Worm (Caenorhabditis elegans) whole organism, early embryonic: ENCODE measurements around the gene C07A9.5.
"Not testable (repeated sequence)": the region's sequence is repeated elsewhere in the genome, so short reads cannot be mapped to it uniquely, and the experiment has no call there.

Experiments
- B0310.2 ChIP-seq: sonication (generic microtip); optimal IDR thresholded peaks from 2 replicates; lab custom pipeline; 2016; ENCODE audit warnings: mild to moderate bottlenecking, missing genetic modification characterization, missing compliant biosample characterization
- F13C5.2 ChIP-seq: sonication (generic microtip); optimal IDR thresholded peaks from 2 replicates; lab custom pipeline; 2017; ENCODE audit warnings: mild to moderate bottlenecking, missing genetic modification characterization, inconsistent platforms, missing compliant biosample characterization
- aly-1 ChIP-seq: sonication (generic microtip); optimal IDR thresholded peaks from 2 replicates; lab custom pipeline; 2016; ENCODE audit warnings: missing genetic modification characterization, missing compliant biosample characterization
- ama-1 ChIP-seq: fragments of 150-350 bp; optimal IDR thresholded peaks from 2 replicates; lab custom pipeline; 2014
- ceh-13 ChIP-seq: fragments of 200-800 bp; sonication (Bioruptor generic); optimal IDR thresholded peaks from 2 replicates; lab custom pipeline; 2018; ENCODE audit warnings: mild to moderate bottlenecking, missing genetic modification characterization, missing compliant biosample characterization
- ceh-36 ChIP-seq: sonication (generic microtip); optimal IDR thresholded peaks from 2 replicates; lab custom pipeline; 2016; ENCODE audit warnings: missing genetic modification characterization, inconsistent platforms, missing compliant biosample characterization
- ets-7 ChIP-seq: sonication (generic microtip); optimal IDR thresholded peaks from 2 replicates; lab custom pipeline; 2016; ENCODE audit warnings: missing genotype, missing genetic modification characterization, missing compliant biosample characterization
- flt-1 ChIP-seq: fragments of 200-800 bp; sonication (Bioruptor generic); IDR thresholded peaks from 2 replicates; pipeline ENCODE4 v1.3.6; 2022; ENCODE audit warnings: missing genetic modification characterization, missing compliant biosample characterization
- hmbx-1 ChIP-seq: sonication (generic microtip); optimal IDR thresholded peaks from 2 replicates; lab custom pipeline; 2016; ENCODE audit warnings: mild to moderate bottlenecking, missing genetic modification characterization, missing compliant biosample characterization
- hmg-4 ChIP-seq: fragments of 200-800 bp; sonication (Bioruptor generic); optimal IDR thresholded peaks from 2 replicates; lab custom pipeline; 2018; ENCODE audit warnings: mild to moderate bottlenecking, missing genetic modification characterization, missing compliant biosample characterization
- hnd-1 ChIP-seq: sonication (generic microtip); optimal IDR thresholded peaks from 2 replicates; lab custom pipeline; 2016; ENCODE audit warnings: missing genetic modification characterization, missing compliant biosample characterization
- pes-1 ChIP-seq: fragments of 200-800 bp; sonication (Bioruptor generic); IDR thresholded peaks from 2 replicates; pipeline ENCODE4 v1.3.6; 2022; ENCODE audit warnings: missing genetic modification reagents, missing genetic modification characterization, missing compliant biosample characterization
- scrt-1 ChIP-seq: fragments of 200-800 bp; sonication (Bioruptor generic); IDR thresholded peaks from 2 replicates; pipeline ENCODE4 v1.3.6; 2022; ENCODE audit warnings: missing genetic modification characterization, missing compliant biosample characterization
- sea-1 ChIP-seq: fragments of 200-800 bp; sonication (Bioruptor generic); conservative IDR thresholded peaks from 2 replicates; pipeline ENCODE4 v1.3.6; 2022; ENCODE audit warnings: missing genetic modification characterization, missing compliant biosample characterization
- tbx-11 ChIP-seq: fragments of 200-800 bp; sonication (Bioruptor generic); IDR thresholded peaks from 2 replicates; pipeline ENCODE4 v1.3.6; 2022; ENCODE audit warnings: missing genetic modification characterization, missing compliant biosample characterization
- tbx-37 ChIP-seq: fragments of 200-800 bp; sonication (Bioruptor generic); conservative IDR thresholded peaks from 2 replicates; pipeline ENCODE4 v1.3.6; 2022; ENCODE audit warnings: missing genetic modification reagents, missing genetic modification characterization, missing compliant biosample characterization
- tra-4 ChIP-seq: sonication (generic microtip); optimal IDR thresholded peaks from 2 replicates; lab custom pipeline; 2017; ENCODE audit warnings: missing genetic modification characterization, missing compliant biosample characterization

Gene C07A9.5

DNA sequence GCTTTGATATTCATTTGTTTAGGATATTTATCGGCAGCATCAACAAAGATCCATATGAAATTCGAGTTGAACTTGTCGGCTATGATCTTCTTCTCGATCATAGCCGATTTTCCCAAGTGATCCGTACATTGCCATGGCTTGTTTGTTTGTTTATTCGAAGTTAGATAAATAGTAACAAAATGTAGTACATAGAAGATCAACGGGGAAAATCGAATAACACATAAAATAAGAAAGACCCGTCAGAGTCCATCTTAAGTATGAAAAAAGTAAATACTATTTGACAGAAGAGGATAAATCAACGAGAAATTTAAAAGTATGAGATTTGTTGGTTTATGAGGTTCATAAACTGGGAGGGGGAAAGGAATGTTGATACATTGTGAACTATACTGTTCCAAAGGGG, at the start of gene C07A9.5:
Gene C07A9.5 (minus strand): TSS at position 101 of the 400 bp plus-strand sequence.
- TF ChIP-seq ceh-36; tbx-11 (GFP tag; lab: Robert Waterston, UW); hmbx-1: not testable (repeated sequence)

DNA sequence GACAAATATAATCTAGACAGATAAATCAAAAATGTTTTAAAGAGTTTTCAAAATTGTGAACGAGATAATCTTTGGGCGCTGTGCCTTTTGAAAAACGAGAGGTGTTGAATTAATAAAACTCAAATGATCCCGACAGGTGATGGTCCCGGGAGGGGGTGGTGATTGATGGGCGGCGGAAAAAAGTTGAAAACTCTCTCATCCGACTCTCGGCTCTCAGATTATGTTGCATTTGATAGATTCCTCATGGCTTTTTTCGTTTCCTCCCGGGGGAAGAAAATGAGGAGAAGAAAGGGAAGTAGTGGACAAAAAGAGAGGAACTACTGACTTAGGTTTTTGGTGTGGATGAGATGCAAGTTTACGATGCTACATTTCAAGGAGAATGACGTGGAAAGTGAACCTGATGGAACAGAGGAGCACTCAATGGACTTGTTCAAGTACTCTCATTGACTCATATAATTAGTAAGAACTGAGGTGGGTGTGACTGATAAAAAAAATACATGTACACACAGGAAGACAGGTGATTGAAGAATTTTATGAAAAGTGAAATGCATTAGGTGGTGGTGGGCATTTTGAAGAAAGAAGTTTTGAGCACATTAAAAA, 48.8 kb upstream of the C07A9.5 start:
- TF ChIP-seq sea-1 (GFP tag; lab: Robert Waterston, UW) (no peak), tbx-11 (GFP tag; lab: Robert Waterston, UW) (no peak), F13C5.2 (tag; lab: Kevin White, UChicago) (no peak), tbx-37 (GFP tag; lab: Robert Waterston, UW) (no peak), pes-1 (GFP tag; lab: Robert Waterston, UW) (no peak), tra-4 (tag; lab: Kevin White, UChicago) (no peak), scrt-1 (GFP tag; lab: Robert Waterston, UW) (no peak), ets-7 (tag; lab: Kevin White, UChicago) (no peak), ama-1 (lab: Kevin White, UChicago) (no peak), aly-1 (tag; lab: Kevin White, UChicago) (no peak), ceh-36 (no peak), hmbx-1 (no peak), ceh-13 (GFP tag; lab: Kevin White, UChicago) (no peak), B0310.2 (tag; lab: Kevin White, UChicago) (no peak), flt-1 (no peak), hmg-4 (GFP tag; lab: Kevin White, UChicago) (no peak), hnd-1 (tag; lab: Kevin White, UChicago) (no peak)

DNA sequence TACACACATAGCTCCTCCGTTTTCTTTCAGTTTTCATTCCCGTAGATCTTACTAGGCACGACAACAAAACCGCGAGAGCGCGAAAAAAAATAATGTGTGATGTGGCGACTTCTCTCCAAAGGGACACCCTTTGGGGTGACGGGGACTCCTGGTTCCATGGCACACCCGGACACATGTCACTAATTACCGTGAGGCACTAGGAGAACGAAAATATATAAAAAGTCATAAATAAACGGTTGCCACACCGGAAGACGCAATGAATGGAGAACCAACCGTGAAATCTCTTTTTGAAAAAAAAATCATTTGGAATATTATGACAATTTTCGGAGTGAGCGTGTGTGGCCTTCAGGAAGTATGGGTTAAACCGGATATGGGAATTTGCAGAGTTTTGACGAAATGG, 47.8 kb upstream of the C07A9.5 start:
- TF ChIP-seq ceh-36: no peak
- TF ChIP-seq ama-1 (lab: Kevin White, UChicago): no peak
- no peak for TF ChIP-seq flt-1
- TF ChIP-seq pes-1 (GFP tag; lab: Robert Waterston, UW): no peak
- TF ChIP-seq sea-1 (GFP tag; lab: Robert Waterston, UW): no peak
- TF ChIP-seq ets-7 (tag; lab: Kevin White, UChicago): no peak
- no peak for TF ChIP-seq hnd-1 (tag; lab: Kevin White, UChicago)
- TF ChIP-seq ceh-13 (GFP tag; lab: Kevin White, UChicago): no peak
- no peak for TF ChIP-seq tra-4 (tag; lab: Kevin White, UChicago)
- no peak for TF ChIP-seq scrt-1 (GFP tag; lab: Robert Waterston, UW)

DNA sequence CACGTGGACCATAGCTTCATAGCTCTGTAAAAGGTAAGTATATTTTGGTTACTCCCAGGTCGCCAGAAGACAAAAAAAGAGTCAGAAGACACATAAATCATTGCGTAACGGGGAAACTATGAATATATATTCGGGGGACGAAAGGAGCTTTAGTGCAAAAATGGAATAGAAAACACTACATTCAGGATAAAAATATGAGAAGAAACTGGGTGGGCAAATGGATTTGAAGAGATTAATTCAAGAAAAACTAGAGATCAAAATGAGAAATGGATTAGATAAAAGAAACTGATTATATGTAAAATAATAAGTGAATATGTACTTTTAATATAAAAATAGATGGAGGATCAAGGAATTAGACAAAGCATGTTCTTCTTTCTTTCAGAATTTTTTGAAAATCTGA, 44.8 kb upstream of the C07A9.5 start, which contains the start of gene C07A9.12:
Gene C07A9.12 (minus strand): TSS at position 101 of the 400 bp plus-strand sequence.
- no peak for TF ChIP-seq tbx-37 (GFP tag; lab: Robert Waterston, UW)
- no peak for TF ChIP-seq pes-1 (GFP tag; lab: Robert Waterston, UW)
- TF ChIP-seq hmbx-1: no peak
- no peak for TF ChIP-seq tbx-11 (GFP tag; lab: Robert Waterston, UW)
- TF ChIP-seq B0310.2 (tag; lab: Kevin White, UChicago): no peak
- no peak for TF ChIP-seq aly-1 (tag; lab: Kevin White, UChicago)
- TF ChIP-seq scrt-1 (GFP tag; lab: Robert Waterston, UW): no peak
- no peak for TF ChIP-seq ceh-13 (GFP tag; lab: Kevin White, UChicago)
- no peak for TF ChIP-seq ama-1 (lab: Kevin White, UChicago)
- no peak for TF ChIP-seq flt-1
- TF ChIP-seq F13C5.2 (tag; lab: Kevin White, UChicago): no peak
- TF ChIP-seq tra-4 (tag; lab: Kevin White, UChicago): no peak
- TF ChIP-seq ceh-36: no peak
- TF ChIP-seq sea-1 (GFP tag; lab: Robert Waterston, UW): no peak
- no peak for TF ChIP-seq hmg-4 (GFP tag; lab: Kevin White, UChicago)
- TF ChIP-seq ets-7 (tag; lab: Kevin White, UChicago): no peak
- no peak for TF ChIP-seq hnd-1 (tag; lab: Kevin White, UChicago)

DNA sequence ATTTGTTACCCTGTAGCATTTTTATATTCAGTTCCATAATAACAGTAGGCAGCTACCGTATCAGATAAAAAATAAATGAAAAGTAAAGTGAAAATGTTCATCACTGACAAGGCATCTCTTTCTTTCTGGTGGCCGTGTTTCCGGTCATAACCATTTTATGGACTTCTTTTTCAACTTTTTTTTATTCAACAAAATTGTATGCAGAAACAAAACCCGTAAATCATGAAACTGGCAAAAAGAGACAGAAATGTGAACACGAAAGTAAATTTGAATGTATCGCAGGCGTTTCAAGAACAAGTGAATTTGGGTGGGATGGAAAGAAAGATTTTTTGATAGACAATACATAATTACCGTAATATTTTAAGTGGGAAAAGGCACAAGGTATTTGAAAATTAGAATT, 42.5 kb upstream of the C07A9.5 start, which contains the start of gene clec-162:
Gene clec-162 (minus strand): TSS at position 101 of the 400 bp plus-strand sequence.
- TF ChIP-seq ama-1 (lab: Kevin White, UChicago) (no peak), hmg-4 (GFP tag; lab: Kevin White, UChicago) (no peak), sea-1 (GFP tag; lab: Robert Waterston, UW) (no peak), flt-1 (no peak), ets-7 (tag; lab: Kevin White, UChicago) (no peak), pes-1 (GFP tag; lab: Robert Waterston, UW) (no peak), hnd-1 (tag; lab: Kevin White, UChicago) (no peak), B0310.2 (tag; lab: Kevin White, UChicago) (no peak), ceh-36 (no peak), F13C5.2 (tag; lab: Kevin White, UChicago) (no peak), hmbx-1 (no peak), ceh-13 (GFP tag; lab: Kevin White, UChicago) (no peak), aly-1 (tag; lab: Kevin White, UChicago) (no peak)

DNA sequence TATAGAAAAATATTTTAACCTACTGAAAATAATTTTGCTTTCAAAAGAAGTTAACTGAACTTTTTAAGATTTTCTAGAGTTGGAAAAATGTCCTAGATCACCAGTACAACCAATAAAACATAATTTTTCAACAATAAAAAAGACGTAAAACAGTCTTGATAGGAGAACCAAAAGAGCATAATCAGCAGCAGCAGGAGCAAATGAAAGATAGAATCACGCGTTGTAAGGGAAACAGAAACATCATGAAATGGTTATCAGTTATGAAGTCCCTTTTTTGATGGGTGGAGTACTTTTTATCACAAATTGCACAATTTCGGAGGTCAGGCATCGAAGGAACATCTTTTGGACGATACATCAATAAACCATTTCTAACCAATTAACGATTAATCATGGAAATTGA, 39.4 kb upstream of the C07A9.5 start:
- TF ChIP-seq hnd-1 (tag; lab: Kevin White, UChicago) (no peak), hmg-4 (GFP tag; lab: Kevin White, UChicago) (no peak), ama-1 (lab: Kevin White, UChicago) (no peak), tbx-11 (GFP tag; lab: Robert Waterston, UW) (no peak), hmbx-1 (no peak), tbx-37 (GFP tag; lab: Robert Waterston, UW) (no peak), ceh-36 (no peak), scrt-1 (GFP tag; lab: Robert Waterston, UW) (no peak), ets-7 (tag; lab: Kevin White, UChicago) (no peak), sea-1 (GFP tag; lab: Robert Waterston, UW) (no peak), F13C5.2 (tag; lab: Kevin White, UChicago) (no peak), aly-1 (tag; lab: Kevin White, UChicago) (no peak), pes-1 (GFP tag; lab: Robert Waterston, UW) (no peak), ceh-13 (GFP tag; lab: Kevin White, UChicago) (no peak), tra-4 (tag; lab: Kevin White, UChicago) (no peak)
